Worm (Caenorhabditis elegans) whole organism, L4 larva: Measurements from ENCODE around the gene Y48E1C.4.

Source experiments
- F49E8.2 ChIP-seq: sonication (generic microtip); optimal IDR thresholded peaks from 2 replicates; lab custom pipeline; 2016; ENCODE audit warnings: missing compliant biosample characterization, mild to moderate bottlenecking, missing genetic modification characterization, borderline replicate concordance
- cey-2 ChIP-seq: sonication (generic microtip); optimal IDR thresholded peaks from 3 replicates; lab custom pipeline; 2017; ENCODE audit warnings: missing genetic modification characterization, mild to moderate bottlenecking, missing compliant biosample characterization, antibody characterized with exemption, borderline replicate concordance; ENCODE audit not compliant: insufficient read depth
- hif-1 ChIP-seq, 2 experiments: sonication (generic microtip); optimal IDR thresholded peaks; 2 replicates each; lab custom pipeline; 2016 to 2017; ENCODE audit warnings: missing compliant biosample characterization in 2 of 2, missing genetic modification characterization in 2 of 2, missing genetic modification reagents in 2 of 2, missing genotype in 2 of 2, mild to moderate bottlenecking in 1 of 2
- madf-9 ChIP-seq: fragments of 200-800 bp; sonication (Bioruptor generic); conservative IDR thresholded peaks from 2 replicates; pipeline ENCODE4 v1.3.6; 2022; ENCODE audit warnings: missing genetic modification reagents, missing genetic modification characterization, missing compliant biosample characterization
- nhr-28 ChIP-seq: fragments of 150-350 bp; optimal IDR thresholded peaks from 2 replicates; lab custom pipeline; 2014; ENCODE audit warnings: missing biosample characterization, missing genetic modification characterization
- nhr-77 ChIP-seq: fragments of 150-350 bp; optimal IDR thresholded peaks from 2 replicates; lab custom pipeline; 2014; ENCODE audit warnings: missing biosample characterization, missing genetic modification characterization
- tra-1 ChIP-seq: fragments of 200-800 bp; sonication (Bioruptor generic); IDR thresholded peaks from 2 replicates; pipeline ENCODE4 v1.3.6; 2022; ENCODE audit warnings: missing genetic modification reagents, missing genetic modification characterization, missing compliant biosample characterization
- unc-62 ChIP-seq, 3 experiments: fragments of 150-350 bp in 1 of 3; sonication (generic microtip); optimal IDR thresholded peaks in 2 of 3; peaks in 1 of 3; 1 replicate in 1 of 3; 2 replicates in 2 of 3; lab custom pipeline; 2014 to 2017; ENCODE audit warnings: missing biosample characterization in 3 of 3, missing genetic modification characterization in 3 of 3, missing genetic modification reagents in 3 of 3, missing genotype in 1 of 3

ce11 chrII:13460592-13461395, 24.2 kb upstream of the Y48E1C.4 start, which contains the start of gene pqn-27:
- TF ChIP-seq hif-1 (tag; optimal IDR thresholded peaks at IDR 0.05; lab: Kevin White, UChicago): peak; percentile 29 to 73
- TF ChIP-seq nhr-28 (tag; lab: Kevin White, UChicago): peak; percentile 77
- TF ChIP-seq madf-9: no peak
- TF ChIP-seq nhr-77 (tag; lab: Kevin White, UChicago): peak; percentile 75
- TF ChIP-seq tra-1: no peak
- no peak for TF ChIP-seq F49E8.2 (tag; lab: Kevin White, UChicago)
- peak in 1 of 2 experiments; percentile 93 for TF ChIP-seq unc-62 (GFP tag; optimal IDR thresholded peaks at IDR 0.05 in 1 of 2; lab: Kevin White, UChicago)
- TF ChIP-seq unc-62 (tag; optimal IDR thresholded peaks at IDR 0.05; lab: Kevin White, UChicago): no peak
- peak; percentile 22 for TF ChIP-seq cey-2 (tag; lab: Kevin White, UChicago)
